Fruit fly (Drosophila melanogaster) whole organism, prepupa: ENCODE data around the gene CG2663.

Experiments
- Blimp-1 ChIP-seq: fragments of 200-800 bp; sonication (Bioruptor generic); optimal IDR thresholded peaks from 3 replicates; lab custom pipeline; 2017; ENCODE audit warnings: missing biosample characterization, missing genetic modification characterization, mild to moderate bottlenecking, moderate library complexity, missing genetic modification reagents
- CG10631 ChIP-seq: fragments of 200-800 bp; sonication (Bioruptor generic); optimal IDR thresholded peaks from 2 replicates; lab custom pipeline; 2016; ENCODE audit warnings: missing biosample characterization, missing genetic modification characterization
- CG10669 ChIP-seq: fragments of 200-800 bp; sonication (Bioruptor generic); optimal IDR thresholded peaks from 3 replicates; lab custom pipeline; 2018; ENCODE audit warnings: missing biosample characterization, mild to moderate bottlenecking, missing genetic modification characterization, moderate library complexity
- CG11294 ChIP-seq: fragments of 200-800 bp; sonication (Bioruptor generic); IDR thresholded peaks from 2 replicates; pipeline ENCODE4 v1.3.6; 2022; ENCODE audit warnings: missing biosample characterization, missing genetic modification characterization
- CG11902 ChIP-seq: fragments of 200-800 bp; sonication (Bioruptor generic); optimal IDR thresholded peaks from 3 replicates; lab custom pipeline; 2016; ENCODE audit warnings: missing biosample characterization, missing genetic modification characterization
- CG15336 ChIP-seq: fragments of 200-800 bp; sonication (Bioruptor generic); IDR thresholded peaks from 2 replicates; pipeline ENCODE4 v1.3.6; 2022; ENCODE audit warnings: missing biosample characterization, missing genetic modification characterization
- CG1621 ChIP-seq: fragments of 200-800 bp; sonication (Bioruptor generic); optimal IDR thresholded peaks from 3 replicates; lab custom pipeline; 2018; ENCODE audit warnings: missing biosample characterization, mild to moderate bottlenecking, missing genetic modification characterization
- CG16779 ChIP-seq: fragments of 200-800 bp; sonication (Bioruptor generic); optimal IDR thresholded peaks from 3 replicates; lab custom pipeline; 2017; ENCODE audit warnings: missing biosample characterization, mild to moderate bottlenecking, missing genetic modification characterization
- CG3032 ChIP-seq: fragments of 200-800 bp; optimal IDR thresholded peaks from 2 replicates; lab custom pipeline; 2019; ENCODE audit warnings: missing biosample characterization, mild to moderate bottlenecking, missing genetic modification characterization, moderate library complexity
- CG31627 ChIP-seq: fragments of 200-800 bp; sonication (Bioruptor generic); optimal IDR thresholded peaks from 3 replicates; lab custom pipeline; 2016; ENCODE audit warnings: missing biosample characterization, missing genetic modification characterization
- CG32006 ChIP-seq: fragments of 200-800 bp; sonication (Bioruptor generic); optimal IDR thresholded peaks from 3 replicates; lab custom pipeline; 2017; ENCODE audit warnings: missing biosample characterization, mild to moderate bottlenecking, missing genetic modification characterization
- CG34406 ChIP-seq: fragments of 200-800 bp; sonication (Bioruptor generic); optimal IDR thresholded peaks from 3 replicates; lab custom pipeline; 2016; ENCODE audit warnings: missing biosample characterization, missing genetic modification characterization
- CG4318 ChIP-seq: fragments of 200-800 bp; sonication (Bioruptor generic); optimal IDR thresholded peaks from 3 replicates; lab custom pipeline; 2017; ENCODE audit warnings: missing biosample characterization, mild to moderate bottlenecking, missing genetic modification characterization
- CG6163 ChIP-seq: fragments of 200-800 bp; sonication (Bioruptor generic); IDR thresholded peaks from 3 replicates; pipeline ENCODE4 v1.3.6; 2022; ENCODE audit warnings: missing biosample characterization, missing genetic modification characterization
- CG6276 ChIP-seq: fragments of 200-800 bp; sonication (Bioruptor generic); optimal IDR thresholded peaks from 2 replicates; lab custom pipeline; 2017; ENCODE audit warnings: missing biosample characterization, mild to moderate bottlenecking, missing genetic modification characterization
- CG6808 ChIP-seq: fragments of 200-800 bp; sonication (Bioruptor generic); optimal IDR thresholded peaks from 3 replicates; lab custom pipeline; 2017; ENCODE audit warnings: missing biosample characterization, missing genetic modification characterization, mild to moderate bottlenecking, moderate library complexity, missing genetic modification reagents
- CG6854 ChIP-seq: fragments of 200-800 bp; sonication (Bioruptor generic); optimal IDR thresholded peaks from 2 replicates; lab custom pipeline; 2017; ENCODE audit warnings: missing biosample characterization, mild to moderate bottlenecking, missing genetic modification characterization
- CG7368 ChIP-seq: fragments of 200-800 bp; sonication (Bioruptor generic); optimal IDR thresholded peaks from 3 replicates; lab custom pipeline; 2016; ENCODE audit warnings: missing biosample characterization, missing genetic modification characterization
- CG8119 ChIP-seq: fragments of 200-800 bp; sonication (Bioruptor generic); IDR thresholded peaks from 3 replicates; pipeline ENCODE4 v1.3.6; 2022; ENCODE audit warnings: missing biosample characterization, missing genetic modification characterization
- CG8319 ChIP-seq: fragments of 200-800 bp; sonication (Bioruptor generic); optimal IDR thresholded peaks from 3 replicates; lab custom pipeline; 2016; ENCODE audit warnings: missing biosample characterization, missing genetic modification characterization
- CG9139 ChIP-seq: fragments of 200-800 bp; sonication (Bioruptor generic); optimal IDR thresholded peaks from 3 replicates; lab custom pipeline; 2017; ENCODE audit warnings: missing biosample characterization, mild to moderate bottlenecking, missing genetic modification characterization
- Eip78C ChIP-seq: fragments of 200-800 bp; sonication (Bioruptor generic); peaks from one replicate; lab custom pipeline; 2016; ENCODE audit warnings: missing biosample characterization, missing genetic modification characterization
- Eip93F ChIP-seq: fragments of 200-800 bp; sonication (Bioruptor generic); optimal IDR thresholded peaks from 2 replicates; lab custom pipeline; 2016; ENCODE audit warnings: missing biosample characterization, mild to moderate bottlenecking, missing genetic modification characterization
- Ets21C ChIP-seq: fragments of 200-800 bp; sonication (Bioruptor generic); optimal IDR thresholded peaks from 3 replicates; lab custom pipeline; 2016; ENCODE audit warnings: missing biosample characterization, missing genetic modification characterization
- Ets96B ChIP-seq: fragments of 200-800 bp; optimal IDR thresholded peaks from 2 replicates; lab custom pipeline; 2019; ENCODE audit warnings: missing biosample characterization, mild to moderate bottlenecking, missing genetic modification characterization, moderate library complexity
- Hr38 ChIP-seq: sonication (Bioruptor generic); optimal IDR thresholded peaks from 2 replicates; lab custom pipeline; 2016; ENCODE audit warnings: missing biosample characterization, missing genetic modification characterization
- Lpt ChIP-seq: fragments of 200-800 bp; sonication (Bioruptor generic); optimal IDR thresholded peaks from 3 replicates; lab custom pipeline; 2016; ENCODE audit warnings: missing biosample characterization, missing genetic modification characterization
- OdsH ChIP-seq: fragments of 200-800 bp; sonication (Bioruptor generic); optimal IDR thresholded peaks from 3 replicates; lab custom pipeline; 2016; ENCODE audit warnings: missing biosample characterization, missing genetic modification characterization
- Smox ChIP-seq: fragments of 200-800 bp; sonication (Bioruptor generic); optimal IDR thresholded peaks from 3 replicates; lab custom pipeline; 2016; ENCODE audit warnings: missing biosample characterization, missing genetic modification characterization
- Sox102F ChIP-seq: fragments of 200-800 bp; sonication (Bioruptor generic); optimal IDR thresholded peaks from 2 replicates; lab custom pipeline; 2016; ENCODE audit warnings: missing biosample characterization, mild to moderate bottlenecking, missing genetic modification characterization
- Sox14 ChIP-seq: fragments of 200-800 bp; sonication (Bioruptor generic); optimal IDR thresholded peaks from 3 replicates; lab custom pipeline; 2016; ENCODE audit warnings: missing biosample characterization, missing genetic modification characterization
- Sox15 ChIP-seq: fragments of 200-800 bp; sonication (Bioruptor generic); optimal IDR thresholded peaks from 3 replicates; lab custom pipeline; 2016; ENCODE audit warnings: missing biosample characterization, missing genetic modification characterization
- achi ChIP-seq: fragments of 200-800 bp; sonication (Bioruptor generic); optimal IDR thresholded peaks from 3 replicates; lab custom pipeline; 2016; ENCODE audit warnings: missing biosample characterization, missing genetic modification characterization
- acj6 ChIP-seq: fragments of 200-800 bp; sonication (Bioruptor generic); optimal IDR thresholded peaks from 3 replicates; lab custom pipeline; 2016; ENCODE audit warnings: missing biosample characterization, missing genetic modification characterization
- cyc ChIP-seq: fragments of 200-800 bp; sonication (Bioruptor generic); optimal IDR thresholded peaks from 3 replicates; lab custom pipeline; 2016; ENCODE audit warnings: missing biosample characterization, missing genetic modification characterization
- dsx ChIP-seq: fragments of 200-800 bp; optimal IDR thresholded peaks from 3 replicates; lab custom pipeline; 2019; ENCODE audit warnings: missing biosample characterization, mild to moderate bottlenecking, missing genetic modification characterization, moderate library complexity; ENCODE audit not compliant: poor library complexity, severe bottlenecking
- eg ChIP-seq: fragments of 200-800 bp; sonication (Bioruptor generic); IDR thresholded peaks from 3 replicates; pipeline ENCODE4 v1.3.6; 2022; ENCODE audit warnings: missing biosample characterization, missing genetic modification characterization
- fd59A ChIP-seq: fragments of 200-800 bp; sonication (Bioruptor generic); optimal IDR thresholded peaks from 2 replicates; lab custom pipeline; 2017; ENCODE audit warnings: missing biosample characterization, mild to moderate bottlenecking, missing genetic modification characterization, missing genetic modification reagents
- fd85E ChIP-seq: fragments of 200-800 bp; sonication (Bioruptor generic); optimal IDR thresholded peaks from 3 replicates; lab custom pipeline; 2016; ENCODE audit warnings: missing biosample characterization, missing genetic modification characterization
- fkh ChIP-seq: fragments of 200-800 bp; sonication (Bioruptor generic); optimal IDR thresholded peaks from 3 replicates; lab custom pipeline; 2017; ENCODE audit warnings: missing biosample characterization, mild to moderate bottlenecking, missing genetic modification characterization, moderate library complexity
- lz ChIP-seq: fragments of 200-800 bp; sonication (Bioruptor generic); optimal IDR thresholded peaks from 3 replicates; lab custom pipeline; 2016; ENCODE audit warnings: missing biosample characterization, missing genetic modification characterization
- net ChIP-seq: fragments of 200-800 bp; sonication (Bioruptor generic); optimal IDR thresholded peaks from 3 replicates; lab custom pipeline; 2016; ENCODE audit warnings: missing biosample characterization, missing genetic modification characterization
- salr ChIP-seq, 2 experiments: fragments of 200-800 bp; sonication (Bioruptor generic); optimal IDR thresholded peaks; 3 replicates each; lab custom pipeline; 2016 to 2018; ENCODE audit warnings: missing biosample characterization in 2 of 2, missing genetic modification characterization in 2 of 2, mild to moderate bottlenecking in 1 of 2
- ss ChIP-seq, 2 experiments: fragments of 200-800 bp; sonication (Bioruptor generic); optimal IDR thresholded peaks; 2 replicates in 1 of 2; 3 replicates in 1 of 2; lab custom pipeline; 2017 to 2018; ENCODE audit warnings: mild to moderate bottlenecking in 2 of 2, missing biosample characterization in 2 of 2, missing genetic modification characterization in 2 of 2, moderate library complexity in 1 of 2
- svp ChIP-seq: fragments of 200-800 bp; sonication (Bioruptor generic); peaks from one replicate; lab custom pipeline; 2016; ENCODE audit warnings: missing biosample characterization, missing genetic modification characterization
- vri ChIP-seq: fragments of 200-800 bp; sonication (Bioruptor generic); optimal IDR thresholded peaks from 3 replicates; lab custom pipeline; 2016; ENCODE audit warnings: missing biosample characterization, mild to moderate bottlenecking, missing genetic modification characterization

Gene CG2663

DNA sequence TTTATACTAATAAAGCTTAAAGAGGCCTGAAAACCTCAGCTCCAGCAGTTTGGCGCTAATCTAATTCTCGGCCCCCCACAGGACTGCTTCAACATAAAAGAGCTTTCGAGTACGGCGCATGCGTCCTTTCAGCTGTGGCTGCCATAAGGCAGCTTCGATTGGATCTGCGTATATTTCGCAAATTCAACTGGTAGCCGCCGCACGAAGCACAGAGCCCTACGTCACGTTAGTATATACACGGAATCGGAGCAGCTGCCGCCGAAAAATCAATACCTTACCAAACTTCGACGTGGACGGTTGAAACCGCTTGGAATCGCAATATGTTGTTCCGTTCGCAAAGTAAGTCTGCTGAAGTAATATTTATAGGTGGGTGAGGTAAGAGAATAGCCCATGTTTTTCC is 27.3 kb downstream of the CG2663 start, which contains the start of gene 7B2:
Gene 7B2, plus strand, starts transcription at position 169 of the 400 bp plus-strand sequence.
- TF ChIP-seq eg (GFP tag; lab: Robert Waterston, UW), result no peak
- no peak for TF ChIP-seq ss (GFP tag; optimal IDR thresholded peaks at IDR 0.05; lab: Kevin White, UChicago)
- TF ChIP-seq Smox, result no peak
- no peak for TF ChIP-seq CG1621 (tag; lab: Kevin White, UChicago)
- no peak for TF ChIP-seq CG4318 (GFP tag; lab: Kevin White, UChicago)
- no peak for TF ChIP-seq dsx (GFP tag; lab: Kevin White, UChicago)
- no peak for TF ChIP-seq CG6276 (GFP tag; lab: Kevin White, UChicago)
- TF ChIP-seq CG34406, result no peak
- no peak for TF ChIP-seq CG3032
- TF ChIP-seq Ets96B (tag; lab: Kevin White, UChicago), result no peak
- TF ChIP-seq cyc (GFP tag; lab: Kevin White, UChicago), result no peak
- no peak for TF ChIP-seq CG6163 (GFP tag; lab: Robert Waterston, UW)
- no peak for TF ChIP-seq Sox15 (GFP tag; lab: Kevin White, UChicago)
- TF ChIP-seq CG10631 (GFP tag; lab: Kevin White, UChicago), result no peak
- no peak for TF ChIP-seq Lpt (GFP tag; lab: Kevin White, UChicago)
- TF ChIP-seq, all 60 proteins: peak for 0

DNA sequence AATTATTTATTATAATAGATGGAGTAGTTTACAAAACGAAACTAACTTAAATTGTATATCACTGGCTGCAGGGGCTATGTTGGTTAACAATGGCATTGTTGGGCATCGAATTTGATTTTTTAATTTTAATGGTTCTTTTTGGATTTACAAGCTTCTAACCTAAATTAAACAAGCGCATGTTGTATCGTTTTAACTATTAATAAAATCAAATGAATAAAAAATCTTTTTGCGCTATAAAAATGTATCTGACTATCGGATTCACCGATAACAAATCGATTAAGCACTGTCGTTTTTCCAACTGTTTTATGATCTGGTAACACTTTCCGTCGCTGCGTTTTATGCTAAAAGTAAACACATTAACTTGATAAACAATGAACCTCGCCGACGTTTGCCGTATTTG is 29.2 kb downstream of the CG2663 start, which contains the start of the genes hd and CG14667:
Gene hd, minus strand, starts transcription at position 243 of the 400 bp plus-strand sequence.
Gene CG14667, plus strand, starts transcription at position 303 of the 400 bp plus-strand sequence.
- no peak for TF ChIP-seq CG8119 (GFP tag; lab: Robert Waterston, UW)
- peak; percentile 90 for TF ChIP-seq fkh (GFP tag; lab: Kevin White, UChicago)
- no peak for TF ChIP-seq CG6808 (GFP tag; lab: Kevin White, UChicago)
- no peak for TF ChIP-seq CG6163 (GFP tag; lab: Robert Waterston, UW)
- TF ChIP-seq lz (GFP tag; lab: Kevin White, UChicago), result peak; percentile 5

DNA sequence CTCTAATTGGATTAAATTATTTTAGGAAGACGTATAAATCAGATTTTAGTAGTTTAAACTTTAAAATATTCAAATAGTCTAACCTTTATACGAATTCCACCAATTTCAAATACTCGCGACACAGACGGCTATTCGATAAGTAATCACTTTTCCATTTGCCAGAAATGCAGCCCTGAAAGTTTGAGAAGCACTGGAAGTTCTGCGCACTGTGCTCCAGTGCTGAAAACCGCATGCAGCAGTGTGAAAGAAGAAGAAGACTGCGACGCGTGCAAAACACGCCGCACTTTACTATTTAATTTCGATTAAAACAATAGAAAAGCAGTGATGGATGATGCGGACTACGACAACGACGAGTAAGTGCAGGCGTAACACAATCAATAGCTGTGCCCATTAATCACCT is 32.4 kb downstream of the CG2663 start, which contains the start of gene Polr2F:
Gene Polr2F, plus strand, starts transcription at position 233 of the 400 bp plus-strand sequence.
- no peak for TF ChIP-seq CG15336 (GFP tag; lab: Robert Waterston, UW)
- TF ChIP-seq acj6 (GFP tag; lab: Kevin White, UChicago), result peak; percentile 65
- TF ChIP-seq CG11294, result peak; percentile 44; the same call in 1 of the 2 replicates
- TF ChIP-seq CG11902 (GFP tag; lab: Kevin White, UChicago), result peak; percentile 58
- TF ChIP-seq ss (GFP tag; optimal IDR thresholded peaks at IDR 0.05; lab: Kevin White, UChicago), result no peak
- no peak for TF ChIP-seq vri (GFP tag; lab: Kevin White, UChicago)
- no peak for TF ChIP-seq CG6808 (GFP tag; lab: Kevin White, UChicago)
- no peak for TF ChIP-seq fkh (GFP tag; lab: Kevin White, UChicago)
- no peak for TF ChIP-seq fd59A (GFP tag; lab: Kevin White, UChicago)
- peak; percentile 10 for TF ChIP-seq Hr38 (GFP tag; lab: Kevin White, UChicago)
- peak; percentile 59 for TF ChIP-seq CG3032
- peak; percentile 86 for TF ChIP-seq CG31627 (GFP tag; lab: Kevin White, UChicago)
- TF ChIP-seq dsx (GFP tag; lab: Kevin White, UChicago), result no peak
- no peak for TF ChIP-seq Sox102F
- no peak for TF ChIP-seq svp
- no peak for TF ChIP-seq Blimp-1 (GFP tag; lab: Kevin White, UChicago)
- peak; percentile 81 for TF ChIP-seq lz (GFP tag; lab: Kevin White, UChicago)
- peak; percentile 45; the same call in 1 of the 3 replicates for TF ChIP-seq eg (GFP tag; lab: Robert Waterston, UW)
- TF ChIP-seq Sox14 (GFP tag; lab: Kevin White, UChicago), result no peak
- TF ChIP-seq CG7368 (GFP tag; lab: Kevin White, UChicago), result no peak
- peak; percentile 32 for TF ChIP-seq CG1621 (tag; lab: Kevin White, UChicago)
- TF ChIP-seq CG16779 (tag; lab: Kevin White, UChicago), result no peak
- no peak for TF ChIP-seq CG10669
- TF ChIP-seq achi, result no peak
- TF ChIP-seq CG9139 (GFP tag; lab: Kevin White, UChicago), result no peak
- peak; percentile 83 for TF ChIP-seq cyc (GFP tag; lab: Kevin White, UChicago)
- no peak for TF ChIP-seq OdsH
- no peak for TF ChIP-seq CG34406
- TF ChIP-seq CG32006 (GFP tag; lab: Kevin White, UChicago), result no peak
- no peak for TF ChIP-seq fd85E (GFP tag; lab: Kevin White, UChicago)
- no peak for TF ChIP-seq net (GFP tag; lab: Kevin White, UChicago)
- TF ChIP-seq CG8319, result peak; percentile 27
- TF ChIP-seq Ets21C (GFP tag; lab: Kevin White, UChicago), result peak; percentile 66
- TF ChIP-seq CG8119 (GFP tag; lab: Robert Waterston, UW), result no peak
- peak in 1 of 2 experiments; percentile 49 for TF ChIP-seq salr (GFP tag; optimal IDR thresholded peaks at IDR 0.05; lab: Kevin White, UChicago)
- TF ChIP-seq Eip93F (GFP tag; lab: Kevin White, UChicago), result no peak
- peak; percentile 17 for TF ChIP-seq CG6854 (GFP tag; lab: Kevin White, UChicago)
- TF ChIP-seq Eip78C (GFP tag; lab: Kevin White, UChicago), result peak; percentile 79
